Worm (Caenorhabditis elegans) whole organism, L3 larva: ENCODE measurements around the gene gst-3.

Experiments
- R02D3.7 ChIP-seq: fragments of 150-350 bp; optimal IDR thresholded peaks from 2 replicates; lab custom pipeline; 2014; ENCODE audit warnings: missing biosample characterization, missing genetic modification characterization
- ZK546.5 ChIP-seq: sonication (generic microtip); optimal IDR thresholded peaks from 2 replicates; lab custom pipeline; 2017; ENCODE audit warnings: missing biosample characterization, missing genetic modification characterization
- aly-2 ChIP-seq: fragments of 150-350 bp; optimal IDR thresholded peaks from 2 replicates; lab custom pipeline; 2014; ENCODE audit warnings: missing biosample characterization, missing genetic modification characterization
- ceh-16 ChIP-seq: sonication (generic microtip); optimal IDR thresholded peaks from 2 replicates; lab custom pipeline; 2017; ENCODE audit warnings: missing biosample characterization, missing genetic modification characterization
- ceh-28 ChIP-seq: fragments of 150-350 bp; optimal IDR thresholded peaks from 2 replicates; lab custom pipeline; 2014; ENCODE audit warnings: missing biosample characterization, missing genetic modification reagents, missing genetic modification characterization
- ceh-9 ChIP-seq: sonication (generic microtip); optimal IDR thresholded peaks from 2 replicates; lab custom pipeline; 2018; ENCODE audit warnings: missing biosample characterization, missing genetic modification characterization
- daf-12 ChIP-seq: fragments of 150-350 bp; optimal IDR thresholded peaks from 2 replicates; lab custom pipeline; 2014; ENCODE audit warnings: missing biosample characterization, missing genetic modification reagents, missing genetic modification characterization
- egl-27 ChIP-seq: sonication (generic microtip); optimal IDR thresholded peaks from 4 replicates; lab custom pipeline; 2017; ENCODE audit warnings: missing biosample characterization, missing genetic modification reagents, missing genetic modification characterization
- egl-5 ChIP-seq: fragments of 150-350 bp; optimal IDR thresholded peaks from 2 replicates; lab custom pipeline; 2017; ENCODE audit warnings: missing biosample characterization, missing genetic modification reagents, missing genetic modification characterization, inconsistent platforms
- elt-1 ChIP-seq: fragments of 150-350 bp; optimal IDR thresholded peaks from 2 replicates; lab custom pipeline; 2014; ENCODE audit warnings: missing biosample characterization, missing genetic modification characterization
- elt-2 ChIP-seq: sonication (generic microtip); optimal IDR thresholded peaks from 2 replicates; lab custom pipeline; 2016; ENCODE audit warnings: missing genetic modification reagents, mild to moderate bottlenecking, missing genetic modification characterization, missing compliant biosample characterization
- elt-3 ChIP-seq, 3 experiments: fragments of 150-350 bp in 1 of 3; sonication (generic microtip) in 2 of 3; optimal IDR thresholded peaks; 2 replicates in 2 of 3; 4 replicates in 1 of 3; lab custom pipeline; 2014 to 2017; ENCODE audit warnings: missing biosample characterization in 3 of 3, missing genetic modification characterization in 3 of 3
- eor-1 ChIP-seq, 2 experiments: fragments of 150-350 bp; optimal IDR thresholded peaks; 2 replicates each; lab custom pipeline; 2014 to 2018; ENCODE audit warnings: missing biosample characterization in 2 of 2, missing genetic modification characterization in 2 of 2
- fkh-10 ChIP-seq: sonication (generic microtip); optimal IDR thresholded peaks from 2 replicates; lab custom pipeline; 2017; ENCODE audit warnings: missing biosample characterization, missing genetic modification reagents, missing genetic modification characterization
- fkh-2 ChIP-seq: fragments of 150-350 bp; optimal IDR thresholded peaks from 2 replicates; lab custom pipeline; 2014; ENCODE audit warnings: missing biosample characterization, missing genetic modification reagents, missing genetic modification characterization
- fos-1 ChIP-seq: fragments of 150-350 bp; optimal IDR thresholded peaks from 2 replicates; lab custom pipeline; 2014; ENCODE audit warnings: missing biosample characterization, missing genetic modification characterization
- jun-1 ChIP-seq: fragments of 150-350 bp; optimal IDR thresholded peaks from 2 replicates; lab custom pipeline; 2014; ENCODE audit warnings: missing biosample characterization, missing genetic modification reagents, missing genetic modification characterization
- lin-39 ChIP-seq: fragments of 150-350 bp; optimal IDR thresholded peaks from 2 replicates; lab custom pipeline; 2018; ENCODE audit warnings: missing biosample characterization, missing genetic modification reagents, missing genetic modification characterization
- lsy-12 ChIP-seq: sonication (generic microtip); optimal IDR thresholded peaks from 2 replicates; lab custom pipeline; 2016; ENCODE audit warnings: mild to moderate bottlenecking, missing genetic modification characterization, missing compliant biosample characterization
- mml-1 ChIP-seq: fragments of 150-350 bp; sonication (generic microtip); optimal IDR thresholded peaks from 3 replicates; lab custom pipeline; 2014; ENCODE audit warnings: missing biosample characterization, missing genetic modification characterization
- nfya-1 ChIP-seq: sonication (generic microtip); optimal IDR thresholded peaks from 2 replicates; lab custom pipeline; 2017; ENCODE audit warnings: missing genetic modification characterization, mild to moderate bottlenecking, missing compliant biosample characterization, antibody characterized with exemption, moderate library complexity; ENCODE audit not compliant: insufficient read depth
- nhr-11 ChIP-seq: fragments of 150-350 bp; optimal IDR thresholded peaks from 2 replicates; lab custom pipeline; 2014; ENCODE audit warnings: missing biosample characterization, missing genetic modification characterization
- nhr-12 ChIP-seq: fragments of 150-350 bp; optimal IDR thresholded peaks from 2 replicates; lab custom pipeline; 2014; ENCODE audit warnings: missing biosample characterization, missing genetic modification characterization
- nhr-237 ChIP-seq: fragments of 150-350 bp; optimal IDR thresholded peaks from 2 replicates; lab custom pipeline; 2014; ENCODE audit warnings: missing biosample characterization, missing genetic modification characterization
- nhr-25 ChIP-seq: sonication (generic microtip); optimal IDR thresholded peaks from 2 replicates; lab custom pipeline; 2017; ENCODE audit warnings: missing biosample characterization, missing genetic modification characterization
- nhr-28 ChIP-seq: fragments of 150-350 bp; optimal IDR thresholded peaks from 2 replicates; lab custom pipeline; 2014; ENCODE audit warnings: missing biosample characterization, missing genetic modification characterization
- nhr-43 ChIP-seq: sonication (generic microtip); optimal IDR thresholded peaks from 2 replicates; lab custom pipeline; 2016; ENCODE audit warnings: mild to moderate bottlenecking, missing genetic modification characterization, missing compliant biosample characterization; ENCODE audit not compliant: poor library complexity, severe bottlenecking
- nhr-67 ChIP-seq: fragments of 150-350 bp; optimal IDR thresholded peaks from 2 replicates; lab custom pipeline; 2014; ENCODE audit warnings: missing biosample characterization, missing genetic modification characterization
- nhr-76 ChIP-seq: fragments of 150-350 bp; sonication (generic microtip); optimal IDR thresholded peaks from 5 replicates; lab custom pipeline; 2014; ENCODE audit warnings: missing biosample characterization, missing genetic modification characterization
- nhr-77 ChIP-seq: fragments of 150-350 bp; optimal IDR thresholded peaks from 2 replicates; lab custom pipeline; 2014; ENCODE audit warnings: missing biosample characterization, missing genetic modification characterization
- pha-4 ChIP-seq: fragments of 150-350 bp; optimal IDR thresholded peaks from 2 replicates; lab custom pipeline; 2014; ENCODE audit warnings: missing biosample characterization, missing genetic modification reagents, missing genetic modification characterization
- pqm-1 ChIP-seq: fragments of 150-350 bp; optimal IDR thresholded peaks from 2 replicates; lab custom pipeline; 2017; ENCODE audit warnings: missing biosample characterization, missing genetic modification characterization, inconsistent platforms
- skn-1 ChIP-seq: fragments of 150-350 bp; optimal IDR thresholded peaks from 2 replicates; lab custom pipeline; 2014; ENCODE audit warnings: missing biosample characterization, missing genetic modification characterization
- snpc-4 ChIP-seq: fragments of 150-350 bp; optimal IDR thresholded peaks from 2 replicates; lab custom pipeline; 2014; ENCODE audit warnings: missing biosample characterization, missing genetic modification characterization
- unc-39 ChIP-seq: sonication (generic microtip); optimal IDR thresholded peaks from 4 replicates; lab custom pipeline; 2017; ENCODE audit warnings: missing biosample characterization, missing genetic modification characterization
- unc-62 ChIP-seq: fragments of 150-350 bp; sonication (generic microtip); optimal IDR thresholded peaks from 4 replicates; lab custom pipeline; 2014; ENCODE audit warnings: missing biosample characterization, missing genetic modification reagents, missing genetic modification characterization
- zag-1 ChIP-seq: fragments of 150-350 bp; optimal IDR thresholded peaks from 2 replicates; lab custom pipeline; 2014; ENCODE audit warnings: missing biosample characterization, missing genetic modification characterization
- ztf-11 ChIP-seq: fragments of 150-350 bp; optimal IDR thresholded peaks from 2 replicates; lab custom pipeline; 2014; ENCODE audit warnings: missing biosample characterization, missing genetic modification characterization
- ztf-4 ChIP-seq: fragments of 150-350 bp; optimal IDR thresholded peaks from 2 replicates; lab custom pipeline; 2014; ENCODE audit warnings: missing biosample characterization, missing genetic modification characterization

Gene gst-3

ce11 chrIV:10141930-10142505 is 2.0 kb upstream of the gst-3 start, which contains the start of the genes gst-2, gst-4 and dhs-12:
Gene gst-2, minus strand, starts transcription at chrIV:10142061.
Gene gst-4, plus strand, starts transcription at chrIV:10142225.
Gene dhs-12, plus strand, starts transcription at chrIV:10142455.
- TF ChIP-seq skn-1 (peak; percentile 43), pqm-1 (tag; lab: Kevin White, UChicago) (no peak)

- TF ChIP-seq ceh-9 (tag; lab: Kevin White, UChicago) (no peak), lin-39 (tag; lab: Kevin White, UChicago) (no peak), aly-2 (tag; lab: Kevin White, UChicago) (no peak), nhr-67 (tag; lab: Kevin White, UChicago) (no peak), lsy-12 (tag; lab: Kevin White, UChicago) (no peak), ZK546.5 (tag; lab: Kevin White, UChicago) (no peak), R02D3.7 (no peak), daf-12 (no peak), snpc-4 (tag; lab: Kevin White, UChicago) (no peak), nhr-11 (tag; lab: Kevin White, UChicago) (no peak), jun-1 (tag; lab: Kevin White, UChicago) (no peak), zag-1 (tag; lab: Kevin White, UChicago) (no peak), nhr-76 (tag; lab: Kevin White, UChicago) (no peak), nhr-43 (tag; lab: Kevin White, UChicago) (no peak), pha-4 (tag; lab: Kevin White, UChicago) (no peak), fkh-10 (GFP tag; lab: Kevin White, UChicago) (no peak), mml-1 (tag; lab: Kevin White, UChicago) (no peak), skn-1 (no peak)
These were observed 2.2 kb downstream of the gst-3 start, which contains the start of gene K08F4.12 for ce11 chrIV:10137804-10138203. Gene K08F4.12, plus strand, starts transcription at chrIV:10138104.

ce11 chrIV:10135817-10136216 is 4.2 kb downstream of the gst-3 start, which contains the start of gene K08F4.5:
Gene K08F4.5, minus strand, starts transcription at chrIV:10135917.
- no peak for TF ChIP-seq skn-1
- TF ChIP-seq elt-1 (tag; lab: Kevin White, UChicago) = no peak
- no peak for TF ChIP-seq ceh-16
- no peak for TF ChIP-seq ceh-28
- no peak for TF ChIP-seq daf-12
- no peak for TF ChIP-seq jun-1 (tag; lab: Kevin White, UChicago)

- TF ChIP-seq fkh-10 (GFP tag; lab: Kevin White, UChicago) (no peak), egl-27 (tag; lab: Kevin White, UChicago) (no peak), nhr-12 (tag; lab: Kevin White, UChicago) (no peak), nhr-11 (tag; lab: Kevin White, UChicago) (no peak), ceh-28 (no peak), nhr-43 (tag; lab: Kevin White, UChicago) (no peak), nhr-28 (tag; lab: Kevin White, UChicago) (no peak), ceh-9 (tag; lab: Kevin White, UChicago) (no peak), skn-1 (no peak), unc-62 (GFP tag; lab: Kevin White, UChicago) (no peak)
- TF ChIP-seq, all 47 proteins: peak for 0
These were observed 10.1 kb downstream of the gst-3 start, which contains the start of gene glt-3 for ce11 chrIV:10129957-10130356. Gene glt-3, plus strand, starts transcription at chrIV:10130257.

- TF ChIP-seq nhr-237 (tag; lab: Kevin White, UChicago) = no peak
- TF ChIP-seq R02D3.7 = peak; percentile 20
- TF ChIP-seq fos-1 (tag; lab: Kevin White, UChicago) = no peak
- TF ChIP-seq nhr-11 (tag; lab: Kevin White, UChicago) = no peak
- TF ChIP-seq unc-62 (GFP tag; lab: Kevin White, UChicago) = no peak
- TF ChIP-seq zag-1 (tag; lab: Kevin White, UChicago) = no peak
- peak; percentile 46 for TF ChIP-seq elt-2 (tag; lab: Kevin White, UChicago)
- TF ChIP-seq elt-3 (tag; optimal IDR thresholded peaks at IDR 0.05; lab: Kevin White, UChicago) = peak in 1 of 3 experiments; percentile 12
- no peak for TF ChIP-seq unc-39 (tag; lab: Kevin White, UChicago)
- TF ChIP-seq fkh-2 (tag; lab: Kevin White, UChicago) = no peak
- TF ChIP-seq ztf-11 = no peak
- no peak for TF ChIP-seq nhr-28 (tag; lab: Kevin White, UChicago)
- TF ChIP-seq nhr-25 (tag; lab: Kevin White, UChicago) = peak; percentile 81
- peak; percentile 42 for TF ChIP-seq snpc-4 (tag; lab: Kevin White, UChicago)
- no peak for TF ChIP-seq nhr-67 (tag; lab: Kevin White, UChicago)
- TF ChIP-seq ceh-9 (tag; lab: Kevin White, UChicago) = no peak
- TF ChIP-seq jun-1 (tag; lab: Kevin White, UChicago) = no peak
- no peak for TF ChIP-seq lsy-12 (tag; lab: Kevin White, UChicago)
- TF ChIP-seq ZK546.5 (tag; lab: Kevin White, UChicago) = peak; percentile 51
- TF ChIP-seq ceh-28 = no peak
- no peak for TF ChIP-seq egl-27 (tag; lab: Kevin White, UChicago)
- TF ChIP-seq aly-2 (tag; lab: Kevin White, UChicago) = no peak
- TF ChIP-seq nhr-77 = no peak
- TF ChIP-seq pqm-1 (tag; lab: Kevin White, UChicago) = peak; percentile 28
- no peak for TF ChIP-seq elt-1 (tag; lab: Kevin White, UChicago)
- no peak for TF ChIP-seq ztf-4 (tag; lab: Kevin White, UChicago)
- peak; percentile 28 for TF ChIP-seq nhr-43 (tag; lab: Kevin White, UChicago)
- peak; percentile 88 for TF ChIP-seq pha-4 (tag; lab: Kevin White, UChicago)
- no peak for TF ChIP-seq daf-12
- peak; percentile 94 for TF ChIP-seq egl-5 (tag; lab: Kevin White, UChicago)
- TF ChIP-seq mml-1 (tag; lab: Kevin White, UChicago) = no peak
- peak; percentile 90 for TF ChIP-seq nfya-1 (tag; lab: Kevin White, UChicago)
- no peak for TF ChIP-seq eor-1 (tag; optimal IDR thresholded peaks at IDR 0.05; lab: Kevin White, UChicago)
These were observed 11.1 kb downstream of the gst-3 start, which contains the start of the genes gtbp-1 and K08F4.3 for ce11 chrIV:10128906-10129386. Gene gtbp-1, minus strand, starts transcription at chrIV:10128956. Gene K08F4.3, plus strand, starts transcription at chrIV:10129257.
